Worm (Caenorhabditis elegans) whole organism, L3 larva: ENCODE measurements around the gene ldp-1.

Source experiments
- ceh-28 ChIP-seq: fragments of 150-350 bp; optimal IDR thresholded peaks from 2 replicates; lab custom pipeline; 2014; ENCODE audit warnings: missing biosample characterization, missing genetic modification reagents, missing genetic modification characterization
- elt-1 ChIP-seq: fragments of 150-350 bp; optimal IDR thresholded peaks from 2 replicates; lab custom pipeline; 2014; ENCODE audit warnings: missing biosample characterization, missing genetic modification characterization
- fkh-10 ChIP-seq: sonication (generic microtip); optimal IDR thresholded peaks from 2 replicates; lab custom pipeline; 2017; ENCODE audit warnings: missing biosample characterization, missing genetic modification reagents, missing genetic modification characterization
- lin-15B ChIP-seq: fragments of 150-350 bp; optimal IDR thresholded peaks from 2 replicates; lab custom pipeline; 2014; ENCODE audit warnings: missing biosample characterization, missing genetic modification characterization
- nfya-1 ChIP-seq: sonication (generic microtip); optimal IDR thresholded peaks from 2 replicates; lab custom pipeline; 2017; ENCODE audit warnings: missing genetic modification characterization, mild to moderate bottlenecking, missing compliant biosample characterization, antibody characterized with exemption, moderate library complexity; ENCODE audit not compliant: insufficient read depth
- nhr-43 ChIP-seq: sonication (generic microtip); optimal IDR thresholded peaks from 2 replicates; lab custom pipeline; 2016; ENCODE audit warnings: mild to moderate bottlenecking, missing genetic modification characterization, missing compliant biosample characterization; ENCODE audit not compliant: poor library complexity, severe bottlenecking
- nhr-67 ChIP-seq: fragments of 150-350 bp; optimal IDR thresholded peaks from 2 replicates; lab custom pipeline; 2014; ENCODE audit warnings: missing biosample characterization, missing genetic modification characterization
- skn-1 ChIP-seq: fragments of 150-350 bp; optimal IDR thresholded peaks from 2 replicates; lab custom pipeline; 2014; ENCODE audit warnings: missing biosample characterization, missing genetic modification characterization
- unc-39 ChIP-seq: sonication (generic microtip); optimal IDR thresholded peaks from 4 replicates; lab custom pipeline; 2017; ENCODE audit warnings: missing biosample characterization, missing genetic modification characterization
- unc-62 ChIP-seq: fragments of 150-350 bp; sonication (generic microtip); optimal IDR thresholded peaks from 4 replicates; lab custom pipeline; 2014; ENCODE audit warnings: missing biosample characterization, missing genetic modification reagents, missing genetic modification characterization

ce11 chrV:2095204-2095603 is 32.1 kb upstream of the ldp-1 start, which contains the start of gene F36F12.2:
- TF ChIP-seq unc-62 (GFP tag; lab: Kevin White, UChicago) = no peak
- TF ChIP-seq elt-1 (tag; lab: Kevin White, UChicago) = no peak
- no peak for TF ChIP-seq unc-39 (tag; lab: Kevin White, UChicago)
- no peak for TF ChIP-seq fkh-10 (GFP tag; lab: Kevin White, UChicago)
- no peak for TF ChIP-seq nhr-43 (tag; lab: Kevin White, UChicago)
- TF ChIP-seq nhr-67 (tag; lab: Kevin White, UChicago) = no peak
- TF ChIP-seq lin-15B = no peak
- TF ChIP-seq ceh-28 (tag; lab: Kevin White, UChicago) = no peak
- no peak for TF ChIP-seq skn-1 (tag; lab: Kevin White, UChicago)
- TF ChIP-seq nfya-1 (tag; lab: Kevin White, UChicago) = no peak
